Worm (Caenorhabditis elegans): ENCODE data around the gene C01C4.2.

DNA sequence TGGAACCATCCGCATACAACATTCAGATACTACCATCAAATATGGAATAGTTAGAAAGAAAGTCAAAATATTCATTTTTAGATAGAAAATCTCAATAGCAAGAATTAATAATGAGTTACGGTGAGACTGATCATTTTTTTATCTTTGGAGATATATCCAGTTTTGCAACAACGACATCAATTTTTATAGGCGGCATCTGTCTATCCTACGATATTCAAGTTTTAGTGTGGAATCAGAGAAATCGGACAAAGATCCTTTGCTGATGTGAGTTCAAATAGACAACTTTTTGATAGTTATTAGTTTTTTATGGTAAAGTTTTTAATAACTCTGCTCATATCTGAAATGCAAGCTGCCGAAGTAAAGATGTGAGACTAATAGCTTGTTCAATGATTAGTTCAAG, 51.7 kb downstream of the C01C4.2 start, which contains the start of gene F47B7.4:
- TF ChIP-seq set-16 (GFP tag; IDR thresholded peaks at IDR 0.05) (no peak), F37D6.2 (tag; optimal IDR thresholded peaks at IDR 0.05) (no peak)
